Fruit fly (Drosophila melanogaster) whole organism, prepupa: Measurements from ENCODE around the gene NimC1.

Source experiments
- CG10669 ChIP-seq: fragments of 200-800 bp; sonication (Bioruptor generic); optimal IDR thresholded peaks from 3 replicates; lab custom pipeline; 2018; ENCODE audit warnings: missing biosample characterization, mild to moderate bottlenecking, missing genetic modification characterization, moderate library complexity
- CG11294 ChIP-seq: fragments of 200-800 bp; sonication (Bioruptor generic); IDR thresholded peaks from 2 replicates; pipeline ENCODE4 v1.3.6; 2022; ENCODE audit warnings: missing biosample characterization, missing genetic modification characterization
- CG11762 ChIP-seq: fragments of 200-800 bp; sonication (Bioruptor generic); optimal IDR thresholded peaks from 3 replicates; lab custom pipeline; 2016; ENCODE audit warnings: missing biosample characterization, missing genetic modification characterization; ENCODE audit not compliant: insufficient read depth
- CG11902 ChIP-seq: fragments of 200-800 bp; sonication (Bioruptor generic); optimal IDR thresholded peaks from 3 replicates; lab custom pipeline; 2016; ENCODE audit warnings: missing biosample characterization, missing genetic modification characterization
- CG1621 ChIP-seq: fragments of 200-800 bp; sonication (Bioruptor generic); optimal IDR thresholded peaks from 3 replicates; lab custom pipeline; 2018; ENCODE audit warnings: missing biosample characterization, mild to moderate bottlenecking, missing genetic modification characterization
- CG3032 ChIP-seq: fragments of 200-800 bp; optimal IDR thresholded peaks from 2 replicates; lab custom pipeline; 2019; ENCODE audit warnings: missing biosample characterization, mild to moderate bottlenecking, missing genetic modification characterization, moderate library complexity
- CG32006 ChIP-seq: fragments of 200-800 bp; sonication (Bioruptor generic); optimal IDR thresholded peaks from 3 replicates; lab custom pipeline; 2017; ENCODE audit warnings: missing biosample characterization, mild to moderate bottlenecking, missing genetic modification characterization
- CG34406 ChIP-seq: fragments of 200-800 bp; sonication (Bioruptor generic); optimal IDR thresholded peaks from 3 replicates; lab custom pipeline; 2016; ENCODE audit warnings: missing biosample characterization, missing genetic modification characterization
- CG6163 ChIP-seq: fragments of 200-800 bp; sonication (Bioruptor generic); IDR thresholded peaks from 3 replicates; pipeline ENCODE4 v1.3.6; 2022; ENCODE audit warnings: missing biosample characterization, missing genetic modification characterization
- CG6792 ChIP-seq: fragments of 200-800 bp; sonication (Bioruptor generic); optimal IDR thresholded peaks from 3 replicates; lab custom pipeline; 2016; ENCODE audit warnings: missing biosample characterization, missing genetic modification characterization
- CG6808 ChIP-seq: fragments of 200-800 bp; sonication (Bioruptor generic); optimal IDR thresholded peaks from 3 replicates; lab custom pipeline; 2017; ENCODE audit warnings: missing biosample characterization, missing genetic modification characterization, mild to moderate bottlenecking, moderate library complexity, missing genetic modification reagents
- CG8119 ChIP-seq: fragments of 200-800 bp; sonication (Bioruptor generic); IDR thresholded peaks from 3 replicates; pipeline ENCODE4 v1.3.6; 2022; ENCODE audit warnings: missing biosample characterization, missing genetic modification characterization
- CG8319 ChIP-seq: fragments of 200-800 bp; sonication (Bioruptor generic); optimal IDR thresholded peaks from 3 replicates; lab custom pipeline; 2016; ENCODE audit warnings: missing biosample characterization, missing genetic modification characterization
- CG9139 ChIP-seq: fragments of 200-800 bp; sonication (Bioruptor generic); optimal IDR thresholded peaks from 3 replicates; lab custom pipeline; 2017; ENCODE audit warnings: missing biosample characterization, mild to moderate bottlenecking, missing genetic modification characterization
- Eip75B ChIP-seq: fragments of 200-800 bp; sonication (Bioruptor generic); optimal IDR thresholded peaks from 3 replicates; lab custom pipeline; 2016; ENCODE audit warnings: missing biosample characterization, missing genetic modification characterization
- Eip78C ChIP-seq: fragments of 200-800 bp; sonication (Bioruptor generic); peaks from one replicate; lab custom pipeline; 2016; ENCODE audit warnings: missing biosample characterization, missing genetic modification characterization
- Ets21C ChIP-seq: fragments of 200-800 bp; sonication (Bioruptor generic); optimal IDR thresholded peaks from 3 replicates; lab custom pipeline; 2016; ENCODE audit warnings: missing biosample characterization, missing genetic modification characterization
- Gug ChIP-seq: fragments of 200-800 bp; sonication (Bioruptor generic); IDR thresholded peaks from 2 replicates; pipeline ENCODE4 v1.3.6; 2022; ENCODE audit warnings: missing biosample characterization, missing genetic modification characterization
- Hr38 ChIP-seq: sonication (Bioruptor generic); optimal IDR thresholded peaks from 2 replicates; lab custom pipeline; 2016; ENCODE audit warnings: missing biosample characterization, missing genetic modification characterization
- Met ChIP-seq: fragments of 200-800 bp; sonication (Bioruptor generic); optimal IDR thresholded peaks from 3 replicates; lab custom pipeline; 2016; ENCODE audit warnings: missing biosample characterization, missing genetic modification characterization
- OdsH ChIP-seq: fragments of 200-800 bp; sonication (Bioruptor generic); optimal IDR thresholded peaks from 3 replicates; lab custom pipeline; 2016; ENCODE audit warnings: missing biosample characterization, missing genetic modification characterization
- Smox ChIP-seq: fragments of 200-800 bp; sonication (Bioruptor generic); optimal IDR thresholded peaks from 3 replicates; lab custom pipeline; 2016; ENCODE audit warnings: missing biosample characterization, missing genetic modification characterization
- Sox102F ChIP-seq: fragments of 200-800 bp; sonication (Bioruptor generic); optimal IDR thresholded peaks from 2 replicates; lab custom pipeline; 2016; ENCODE audit warnings: missing biosample characterization, mild to moderate bottlenecking, missing genetic modification characterization
- Sox15 ChIP-seq: fragments of 200-800 bp; sonication (Bioruptor generic); optimal IDR thresholded peaks from 3 replicates; lab custom pipeline; 2016; ENCODE audit warnings: missing biosample characterization, missing genetic modification characterization
- achi ChIP-seq: fragments of 200-800 bp; sonication (Bioruptor generic); optimal IDR thresholded peaks from 3 replicates; lab custom pipeline; 2016; ENCODE audit warnings: missing biosample characterization, missing genetic modification characterization
- acj6 ChIP-seq: fragments of 200-800 bp; sonication (Bioruptor generic); optimal IDR thresholded peaks from 3 replicates; lab custom pipeline; 2016; ENCODE audit warnings: missing biosample characterization, missing genetic modification characterization
- cyc ChIP-seq: fragments of 200-800 bp; sonication (Bioruptor generic); optimal IDR thresholded peaks from 3 replicates; lab custom pipeline; 2016; ENCODE audit warnings: missing biosample characterization, missing genetic modification characterization
- dsx ChIP-seq: fragments of 200-800 bp; optimal IDR thresholded peaks from 3 replicates; lab custom pipeline; 2019; ENCODE audit warnings: missing biosample characterization, mild to moderate bottlenecking, missing genetic modification characterization, moderate library complexity; ENCODE audit not compliant: poor library complexity, severe bottlenecking
- eg ChIP-seq: fragments of 200-800 bp; sonication (Bioruptor generic); IDR thresholded peaks from 3 replicates; pipeline ENCODE4 v1.3.6; 2022; ENCODE audit warnings: missing biosample characterization, missing genetic modification characterization
- esn ChIP-seq: fragments of 200-800 bp; sonication (Bioruptor generic); optimal IDR thresholded peaks from 2 replicates; lab custom pipeline; 2016; ENCODE audit warnings: missing biosample characterization, mild to moderate bottlenecking, missing genetic modification characterization, moderate library complexity
- fd85E ChIP-seq: fragments of 200-800 bp; sonication (Bioruptor generic); optimal IDR thresholded peaks from 3 replicates; lab custom pipeline; 2016; ENCODE audit warnings: missing biosample characterization, missing genetic modification characterization
- fkh ChIP-seq: fragments of 200-800 bp; sonication (Bioruptor generic); optimal IDR thresholded peaks from 3 replicates; lab custom pipeline; 2017; ENCODE audit warnings: missing biosample characterization, mild to moderate bottlenecking, missing genetic modification characterization, moderate library complexity
- lz ChIP-seq: fragments of 200-800 bp; sonication (Bioruptor generic); optimal IDR thresholded peaks from 3 replicates; lab custom pipeline; 2016; ENCODE audit warnings: missing biosample characterization, missing genetic modification characterization
- pdm3 ChIP-seq: fragments of 200-800 bp; sonication (Bioruptor generic); optimal IDR thresholded peaks from 3 replicates; lab custom pipeline; 2016; ENCODE audit warnings: missing biosample characterization, missing genetic modification characterization
- salr ChIP-seq, 2 experiments: fragments of 200-800 bp; sonication (Bioruptor generic); optimal IDR thresholded peaks; 3 replicates each; lab custom pipeline; 2016 to 2018; ENCODE audit warnings: missing biosample characterization in 2 of 2, missing genetic modification characterization in 2 of 2, mild to moderate bottlenecking in 1 of 2
- spab ChIP-seq: fragments of 200-800 bp; sonication (Bioruptor generic); optimal IDR thresholded peaks from 2 replicates; lab custom pipeline; 2017; ENCODE audit warnings: missing biosample characterization, mild to moderate bottlenecking, missing genetic modification characterization, missing genetic modification reagents
- svp ChIP-seq: fragments of 200-800 bp; sonication (Bioruptor generic); peaks from one replicate; lab custom pipeline; 2016; ENCODE audit warnings: missing biosample characterization, missing genetic modification characterization
- vri ChIP-seq: fragments of 200-800 bp; sonication (Bioruptor generic); optimal IDR thresholded peaks from 3 replicates; lab custom pipeline; 2016; ENCODE audit warnings: missing biosample characterization, mild to moderate bottlenecking, missing genetic modification characterization

NimC1 gene

dm6 chr2L:14020108-14020507 is 43.5 kb upstream of the NimC1 start, which contains the start of gene NimC3 (continued):
- TF ChIP-seq acj6 (GFP tag; lab: Kevin White, UChicago) (no peak), CG9139 (GFP tag; lab: Kevin White, UChicago) (no peak), lz (no peak), CG1621 (tag; lab: Kevin White, UChicago) (no peak), pdm3 (GFP tag; lab: Kevin White, UChicago) (no peak), achi (GFP tag; lab: Kevin White, UChicago) (no peak), CG34406 (GFP tag; lab: Kevin White, UChicago) (no peak), CG32006 (peak; percentile 42), CG11294 (GFP tag; lab: Robert Waterston, UW) (no peak)
- TF ChIP-seq, all 60 proteins: peak for 6

dm6 chr2L:14019654-14020053 is 43.1 kb upstream of the NimC1 start:
- TF ChIP-seq CG6792 (GFP tag; lab: Kevin White, UChicago) = no peak
- TF ChIP-seq CG6163 = no peak
- TF ChIP-seq CG8119 = no peak
- no peak for TF ChIP-seq Hr38 (GFP tag; lab: Kevin White, UChicago)
- no peak for TF ChIP-seq spab (GFP tag; lab: Kevin White, UChicago)
- no peak for TF ChIP-seq Eip78C (GFP tag; lab: Kevin White, UChicago)
- no peak for TF ChIP-seq Gug (GFP tag; lab: Robert Waterston, UW)
- no peak for TF ChIP-seq CG34406 (GFP tag; lab: Kevin White, UChicago)
- TF ChIP-seq fd85E (GFP tag; lab: Kevin White, UChicago) = no peak
- no peak for TF ChIP-seq CG10669
- TF ChIP-seq, all 60 proteins: peak for 0

dm6 chr2L:14015109-14015508 is 38.5 kb upstream of the NimC1 start:
- TF ChIP-seq eg (GFP tag; lab: Robert Waterston, UW) (no peak), vri (GFP tag; lab: Kevin White, UChicago) (peak; percentile 44)
- TF ChIP-seq, all 60 proteins: peak for 1

- TF ChIP-seq svp (GFP tag; lab: Kevin White, UChicago) (peak; percentile 85), vri (GFP tag; lab: Kevin White, UChicago) (peak; percentile 54), esn (GFP tag; lab: Kevin White, UChicago) (no peak), fkh (GFP tag; lab: Kevin White, UChicago) (peak; percentile 27)
- TF ChIP-seq, all 60 proteins: peak for 3
Measured at dm6 chr2L:14013478-14013877, 36.9 kb upstream of the NimC1 start.

dm6 chr2L:14012304-14013054 is 35.9 kb upstream of the NimC1 start, which contains the start of gene bgm:
bgm (plus strand) TSS chr2L:14013004.
- no peak for TF ChIP-seq Sox15 (GFP tag; lab: Kevin White, UChicago)
- TF ChIP-seq CG6808 (GFP tag; lab: Kevin White, UChicago) = no peak
- TF ChIP-seq vri (GFP tag; lab: Kevin White, UChicago) = peak; percentile 7
- TF ChIP-seq svp (GFP tag; lab: Kevin White, UChicago) = peak; percentile 20

- TF ChIP-seq CG11762 (GFP tag; lab: Kevin White, UChicago) (no peak), CG34406 (GFP tag; lab: Kevin White, UChicago) (no peak), pdm3 (GFP tag; lab: Kevin White, UChicago) (peak; percentile 13), Smox (peak; percentile 1), dsx (GFP tag; lab: Kevin White, UChicago) (no peak), OdsH (peak; percentile 26), acj6 (GFP tag; lab: Kevin White, UChicago) (no peak), esn (GFP tag; lab: Kevin White, UChicago) (peak; percentile 16), Ets21C (no peak), CG6163 (peak; percentile 34; the same call in 2 of the 3 replicates), fkh (GFP tag; lab: Kevin White, UChicago) (no peak), Sox102F (GFP tag; lab: Kevin White, UChicago) (no peak), CG6792 (GFP tag; lab: Kevin White, UChicago) (no peak), cyc (peak; percentile 39), CG10669 (peak; percentile 17), CG3032 (tag; lab: Kevin White, UChicago) (no peak), Eip75B (no peak), salr (GFP tag; optimal IDR thresholded peaks at IDR 0.05; lab: Kevin White, UChicago) (no peak), Met (GFP tag; lab: Kevin White, UChicago) (peak; percentile 48), CG11294 (GFP tag; lab: Robert Waterston, UW) (no peak), CG8319 (GFP tag; lab: Kevin White, UChicago) (no peak), CG11902 (GFP tag; lab: Kevin White, UChicago) (no peak)
Measured at dm6 chr2L:14011591-14012303, 35.2 kb upstream of the NimC1 start.
